Worm (Caenorhabditis elegans) whole organism, young adult: Measurements from ENCODE around the gene iglr-1.

ENCODE experiments used
- repo-1 ChIP-seq: sonication (generic microtip); optimal IDR thresholded peaks from 2 replicates; lab custom pipeline; 2017; ENCODE audit warnings: mild to moderate bottlenecking, missing genetic modification characterization, missing compliant biosample characterization
- tlf-1 ChIP-seq: fragments of 200-800 bp; sonication (Bioruptor generic); optimal IDR thresholded peaks from 2 replicates; lab custom pipeline; 2018; ENCODE audit warnings: mild to moderate bottlenecking, missing genetic modification characterization, missing compliant biosample characterization

DNA sequence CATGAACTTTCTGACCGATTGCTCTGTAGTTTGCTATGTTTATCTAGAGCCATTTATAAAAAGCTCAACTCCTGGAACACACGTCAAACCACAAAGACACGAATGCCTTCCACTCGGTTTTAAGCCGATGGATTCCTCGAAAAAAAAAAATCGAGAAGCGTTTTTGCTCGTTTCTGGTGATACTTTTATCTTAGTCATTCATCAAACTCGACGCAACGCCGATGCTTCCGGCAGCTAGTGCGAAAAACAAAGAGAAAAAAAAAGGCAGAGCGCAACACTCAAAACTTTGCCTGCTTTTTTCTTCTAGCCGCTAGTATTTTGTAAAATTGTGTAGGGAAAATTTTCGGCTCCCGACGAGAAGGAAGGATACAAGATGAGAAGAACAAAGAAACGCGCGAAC is 36.4 kb upstream of the iglr-1 start:
- TF ChIP-seq tlf-1 (GFP tag; lab: Kevin White, UChicago) (no peak), repo-1 (tag; lab: Kevin White, UChicago) (no peak)
